Worm (Caenorhabditis elegans) whole organism, L2 larva: ENCODE measurements around the gene C26G2.2.

ENCODE experiments used
- ZK546.5 ChIP-seq: sonication (generic microtip); optimal IDR thresholded peaks from 2 replicates; lab custom pipeline; 2017; ENCODE audit warnings: missing biosample characterization, missing genetic modification characterization
- alr-1 ChIP-seq: fragments of 150-350 bp; optimal IDR thresholded peaks from 2 replicates; lab custom pipeline; 2014; ENCODE audit warnings: missing biosample characterization, missing genetic modification characterization
- elt-1 ChIP-seq: fragments of 150-350 bp; optimal IDR thresholded peaks from 2 replicates; lab custom pipeline; 2014; ENCODE audit warnings: missing biosample characterization, missing genetic modification characterization
- fos-1 ChIP-seq: fragments of 150-350 bp; optimal IDR thresholded peaks from 2 replicates; lab custom pipeline; 2014; ENCODE audit warnings: missing biosample characterization, missing genetic modification characterization
- mab-5 ChIP-seq: fragments of 150-350 bp; optimal IDR thresholded peaks from 2 replicates; lab custom pipeline; 2014; ENCODE audit warnings: missing biosample characterization, missing genetic modification characterization
- nhr-11 ChIP-seq: fragments of 150-350 bp; optimal IDR thresholded peaks from 2 replicates; lab custom pipeline; 2014; ENCODE audit warnings: missing biosample characterization, missing genetic modification characterization
- nhr-237 ChIP-seq: fragments of 150-350 bp; optimal IDR thresholded peaks from 2 replicates; lab custom pipeline; 2014; ENCODE audit warnings: missing biosample characterization, missing genetic modification characterization
- snpc-4 ChIP-seq: fragments of 150-350 bp; optimal IDR thresholded peaks from 2 replicates; lab custom pipeline; 2014; ENCODE audit warnings: missing biosample characterization, missing genetic modification characterization

DNA sequence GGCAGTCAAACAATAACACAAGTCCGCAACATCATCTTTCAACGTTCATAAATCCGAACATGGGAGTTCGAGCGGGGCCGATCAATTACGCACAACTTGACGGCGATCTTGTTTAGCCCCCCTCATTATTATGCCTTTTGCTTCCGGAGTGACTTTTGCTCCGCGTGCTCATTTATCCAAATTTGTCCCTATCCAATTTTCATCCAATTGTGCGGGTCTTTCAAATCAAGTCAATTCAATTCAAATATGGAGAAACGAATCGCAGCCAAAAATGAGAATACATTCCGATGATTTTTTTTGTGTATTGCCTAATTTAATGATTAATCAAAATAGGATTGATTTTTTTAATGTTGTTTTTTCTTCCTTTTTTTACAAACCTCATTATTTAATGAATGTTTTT is 1.7 kb upstream of the C26G2.2 start:
- TF ChIP-seq nhr-237 (tag; lab: Kevin White, UChicago) (no peak), elt-1 (tag; lab: Kevin White, UChicago) (no peak), snpc-4 (tag; lab: Kevin White, UChicago) (no peak), fos-1 (tag; lab: Kevin White, UChicago) (no peak), mab-5 (tag; lab: Kevin White, UChicago) (no peak), nhr-11 (tag; lab: Kevin White, UChicago) (no peak), ZK546.5 (tag; lab: Kevin White, UChicago) (no peak), alr-1 (tag; lab: Kevin White, UChicago) (no peak)
